Fruit fly (Drosophila melanogaster) whole organism, embryonic: ENCODE data around the gene CG43915.

ENCODE experiments used
- BEAF-32 ChIP-seq: fragments of 200-800 bp; sonication (Bioruptor generic); optimal IDR thresholded peaks from 3 replicates; lab custom pipeline; 2017; ENCODE audit warnings: missing biosample characterization, missing genetic modification characterization, mild to moderate bottlenecking, moderate library complexity, missing genetic modification reagents
- CG11504 ChIP-seq: fragments of 200-800 bp; sonication (Bioruptor generic); optimal IDR thresholded peaks from 3 replicates; lab custom pipeline; 2019; ENCODE audit warnings: missing biosample characterization, mild to moderate bottlenecking, missing genetic modification characterization, moderate library complexity
- CG13287 ChIP-seq: fragments of 200-800 bp; sonication (Bioruptor generic); IDR thresholded peaks from 2 replicates; pipeline ENCODE4 v1.3.6; 2022; ENCODE audit warnings: missing biosample characterization, missing genetic modification characterization; ENCODE audit not compliant: partially characterized antibody
- CG14441 ChIP-seq: fragments of 200-800 bp; sonication (Bioruptor generic); IDR thresholded peaks from 2 replicates; pipeline ENCODE4 v1.3.6; 2022; ENCODE audit warnings: missing biosample characterization, missing genetic modification characterization
- CG16815 ChIP-seq: fragments of 200-800 bp; sonication (Bioruptor generic); optimal IDR thresholded peaks from 3 replicates; lab custom pipeline; 2017; ENCODE audit warnings: missing biosample characterization, mild to moderate bottlenecking, missing genetic modification characterization
- CG17385 ChIP-seq: fragments of 200-800 bp; sonication (Bioruptor generic); optimal IDR thresholded peaks from 3 replicates; lab custom pipeline; 2018; ENCODE audit warnings: missing biosample characterization, mild to moderate bottlenecking, missing genetic modification characterization
- CG1792 ChIP-seq: fragments of 200-800 bp; sonication (Bioruptor generic); optimal IDR thresholded peaks from 2 replicates; lab custom pipeline; 2016; ENCODE audit warnings: missing biosample characterization, missing genetic modification characterization
- CG18599 ChIP-seq: fragments of 200-800 bp; sonication (Bioruptor generic); optimal IDR thresholded peaks from 3 replicates; lab custom pipeline; 2017; ENCODE audit warnings: missing biosample characterization, missing genetic modification characterization, mild to moderate bottlenecking, moderate library complexity, missing genetic modification reagents
- CG2116 ChIP-seq: fragments of 200-800 bp; sonication (Bioruptor generic); optimal IDR thresholded peaks from 3 replicates; lab custom pipeline; 2018; ENCODE audit warnings: missing biosample characterization, mild to moderate bottlenecking, missing genetic modification characterization
- CG2120 ChIP-seq: fragments of 200-800 bp; sonication (Bioruptor generic); optimal IDR thresholded peaks from 3 replicates; lab custom pipeline; 2016; ENCODE audit warnings: missing biosample characterization, missing genetic modification characterization
- CG32532 ChIP-seq: fragments of 200-800 bp; sonication (Bioruptor generic); IDR thresholded peaks from 2 replicates; pipeline ENCODE4 v1.3.6; 2022; ENCODE audit warnings: missing biosample characterization, missing genetic modification characterization
- CG3281 ChIP-seq: fragments of 200-800 bp; sonication (Bioruptor generic); optimal IDR thresholded peaks from 3 replicates; lab custom pipeline; 2017; ENCODE audit warnings: missing biosample characterization, mild to moderate bottlenecking, missing genetic modification characterization
- CG7839 ChIP-seq: fragments of 200-800 bp; sonication (Bioruptor generic); optimal IDR thresholded peaks from 3 replicates; lab custom pipeline; 2018; ENCODE audit warnings: missing biosample characterization, mild to moderate bottlenecking, missing genetic modification characterization, moderate library complexity
- CG8290 ChIP-seq, 3 experiments: fragments of 200-800 bp; sonication (Bioruptor generic); optimal IDR thresholded peaks; 2 replicates each; lab custom pipeline; 2016 to 2019; ENCODE audit warnings: missing biosample characterization in 3 of 3, missing genetic modification characterization in 3 of 3, mild to moderate bottlenecking in 2 of 3, moderate library complexity in 1 of 3
- CTCF ChIP-seq: fragments of 200-800 bp; sonication (Bioruptor generic); optimal IDR thresholded peaks from 2 replicates; lab custom pipeline; 2017; ENCODE audit warnings: missing biosample characterization, mild to moderate bottlenecking, missing genetic modification characterization, moderate library complexity
- Dll ChIP-seq: fragments of 200-800 bp; sonication (Bioruptor generic); IDR thresholded peaks from 4 replicates; pipeline ENCODE4 v1.3.6; 2022; ENCODE audit warnings: missing biosample characterization, missing genetic modification characterization; ENCODE audit not compliant: partially characterized antibody
- Dp ChIP-seq: fragments of 200-800 bp; sonication (Bioruptor generic); optimal IDR thresholded peaks from 2 replicates; lab custom pipeline; 2018; ENCODE audit warnings: missing biosample characterization, mild to moderate bottlenecking, missing genetic modification characterization, moderate library complexity
- Dref ChIP-seq: fragments of 200-800 bp; sonication (Bioruptor generic); IDR thresholded peaks from 2 replicates; pipeline ENCODE4 v1.3.6; 2022; ENCODE audit warnings: missing biosample characterization, missing genetic modification characterization
- E2f2 ChIP-seq: fragments of 200-800 bp; sonication (Bioruptor generic); IDR thresholded peaks from 2 replicates; pipeline ENCODE4 v1.3.6; 2022; ENCODE audit warnings: missing biosample characterization, missing genetic modification characterization
- Fer3 ChIP-seq: fragments of 200-800 bp; sonication (Bioruptor generic); optimal IDR thresholded peaks from 2 replicates; lab custom pipeline; 2018; ENCODE audit warnings: missing biosample characterization, mild to moderate bottlenecking, missing genetic modification characterization, moderate library complexity
- HHEX ChIP-seq: fragments of 200-800 bp; sonication (Bioruptor generic); optimal IDR thresholded peaks from 3 replicates; lab custom pipeline; 2017; ENCODE audit warnings: missing biosample characterization, mild to moderate bottlenecking, missing genetic modification characterization, missing genetic modification reagents
- HLH54F ChIP-seq: fragments of 200-800 bp; sonication (Bioruptor generic); optimal IDR thresholded peaks from 3 replicates; lab custom pipeline; 2016; ENCODE audit warnings: missing biosample characterization, missing genetic modification characterization
- Hmr ChIP-seq: fragments of 200-800 bp; sonication (Bioruptor generic); optimal IDR thresholded peaks from 3 replicates; lab custom pipeline; 2017; ENCODE audit warnings: mild to moderate bottlenecking, missing biosample characterization, missing genetic modification reagents, missing genetic modification characterization
- Hr51 ChIP-seq, 2 experiments: fragments of 200-800 bp; sonication (Bioruptor generic); optimal IDR thresholded peaks; 2 replicates in 1 of 2; 3 replicates in 1 of 2; lab custom pipeline; 2016 to 2018; ENCODE audit warnings: missing biosample characterization in 2 of 2, missing genetic modification characterization in 2 of 2, mild to moderate bottlenecking in 1 of 2, moderate library complexity in 1 of 2
- MBD-R2 ChIP-seq: fragments of 200-800 bp; sonication (Bioruptor generic); IDR thresholded peaks from 2 replicates; pipeline ENCODE4 v1.3.6; 2022; ENCODE audit warnings: missing biosample characterization, missing genetic modification characterization
- NFAT ChIP-seq: fragments of 200-800 bp; sonication (Bioruptor generic); IDR thresholded peaks from 2 replicates; pipeline ENCODE4 v1.3.6; 2022; ENCODE audit warnings: missing biosample characterization, missing genetic modification characterization
- PHDP ChIP-seq: fragments of 200-800 bp; sonication (Bioruptor generic); optimal IDR thresholded peaks from 3 replicates; lab custom pipeline; 2018; ENCODE audit warnings: missing biosample characterization, mild to moderate bottlenecking, missing genetic modification characterization, moderate library complexity
- Pdp1 ChIP-seq, 2 experiments: fragments of 200-800 bp; sonication (Bioruptor generic); optimal IDR thresholded peaks; 3 replicates each; lab custom pipeline; 2016; ENCODE audit warnings: missing biosample characterization in 2 of 2, missing genetic modification characterization in 2 of 2, mild to moderate bottlenecking in 1 of 2, moderate library complexity in 1 of 2
- Poxn ChIP-seq: fragments of 200-800 bp; sonication (Bioruptor generic); IDR thresholded peaks from 2 replicates; pipeline ENCODE4 v1.3.6; 2022; ENCODE audit warnings: missing biosample characterization, missing genetic modification characterization
- Sry-β ChIP-seq: fragments of 200-800 bp; sonication (Bioruptor generic); optimal IDR thresholded peaks from 2 replicates; lab custom pipeline; 2018; ENCODE audit warnings: missing biosample characterization, mild to moderate bottlenecking, missing genetic modification characterization, moderate library complexity
- ab ChIP-seq: fragments of 200-800 bp; sonication (Bioruptor generic); optimal IDR thresholded peaks from 2 replicates; lab custom pipeline; 2016; ENCODE audit warnings: missing biosample characterization, missing genetic modification characterization
- ato ChIP-seq: fragments of 200-800 bp; sonication (Bioruptor generic); IDR thresholded peaks from 2 replicates; pipeline ENCODE4 v1.3.6; 2022; ENCODE audit warnings: missing biosample characterization, missing genetic modification characterization; ENCODE audit not compliant: partially characterized antibody
- bbx ChIP-seq: fragments of 200-800 bp; sonication (Bioruptor generic); IDR thresholded peaks from 2 replicates; pipeline ENCODE4 v1.3.6; 2022; ENCODE audit warnings: missing biosample characterization, missing genetic modification characterization; ENCODE audit not compliant: partially characterized antibody
- dysf ChIP-seq: fragments of 200-800 bp; sonication (Bioruptor generic); IDR thresholded peaks from 3 replicates; pipeline ENCODE4 v1.3.6; 2022; ENCODE audit warnings: missing biosample characterization, missing genetic modification characterization
- exex ChIP-seq: fragments of 200-800 bp; sonication (Bioruptor generic); optimal IDR thresholded peaks from 4 replicates; lab custom pipeline; 2018; ENCODE audit warnings: missing biosample characterization, mild to moderate bottlenecking, missing genetic modification characterization, moderate library complexity
- grau ChIP-seq: fragments of 200-800 bp; optimal IDR thresholded peaks from 3 replicates; lab custom pipeline; 2019; ENCODE audit warnings: missing biosample characterization, mild to moderate bottlenecking, missing genetic modification characterization, moderate library complexity
- hkb ChIP-seq, 2 experiments: fragments of 200-800 bp in 1 of 2; fragments of >200 bp in 1 of 2; sonication (Bioruptor generic) in 1 of 2; IDR thresholded peaks in 1 of 2; optimal IDR thresholded peaks in 1 of 2; 2 replicates each; pipeline versions ENCODE4 v1.3.6 to Lab custom; 2017 to 2022; ENCODE audit warnings: missing biosample characterization in 1 of 2, missing genetic modification characterization in 1 of 2
- pan ChIP-seq, 4 experiments: fragments of >200 bp in 3 of 4; fragments of 200-800 bp in 1 of 4; sonication (Bioruptor generic) in 1 of 4; optimal IDR thresholded peaks in 3 of 4; IDR thresholded peaks in 1 of 4; 2 replicates each; pipeline versions ENCODE4 v1.3.6 to Lab custom; 2017 to 2022; ENCODE audit warnings: missing biosample characterization in 2 of 4, missing genetic modification characterization in 2 of 4, mixed read lengths in 1 of 4
- row ChIP-seq: fragments of 200-800 bp; sonication (Bioruptor generic); IDR thresholded peaks from 3 replicates; pipeline ENCODE4 v1.3.6; 2022; ENCODE audit warnings: missing biosample characterization, missing genetic modification characterization
- scrt ChIP-seq: fragments of 200-800 bp; sonication (Bioruptor generic); optimal IDR thresholded peaks from 2 replicates; lab custom pipeline; 2018; ENCODE audit warnings: missing biosample characterization, mild to moderate bottlenecking, missing genetic modification characterization, moderate library complexity
- unc-4 ChIP-seq: fragments of 200-800 bp; sonication (Bioruptor generic); IDR thresholded peaks from 2 replicates; pipeline ENCODE4 v1.3.6; 2022; ENCODE audit warnings: missing biosample characterization, missing genetic modification characterization; ENCODE audit not compliant: partially characterized antibody
- vnd ChIP-seq: fragments of 200-800 bp; sonication (Bioruptor generic); IDR thresholded peaks from 3 replicates; pipeline ENCODE4 v1.3.6; 2022; ENCODE audit warnings: missing biosample characterization, missing genetic modification characterization; ENCODE audit not compliant: partially characterized antibody
- vvl ChIP-seq: fragments of 200-800 bp; sonication (Bioruptor generic); IDR thresholded peaks from 2 replicates; pipeline ENCODE4 v1.3.6; 2022; ENCODE audit warnings: missing biosample characterization, missing genetic modification characterization
- zen2 ChIP-seq: fragments of 200-800 bp; sonication (Bioruptor generic); IDR thresholded peaks from 3 replicates; pipeline ENCODE4 v1.3.6; 2022; ENCODE audit warnings: missing biosample characterization, missing genetic modification characterization; ENCODE audit not compliant: partially characterized antibody
- zfh1 ChIP-seq: fragments of 200-800 bp; sonication (Bioruptor generic); IDR thresholded peaks from 3 replicates; pipeline ENCODE4 v1.3.6; 2022; ENCODE audit warnings: missing biosample characterization, missing genetic modification characterization

The CG43915 gene

dm6 chr3L:3940075-3940819 lies 32.5 kb upstream of the CG43915 start, which contains the start of gene CG12766 (continued):
- TF ChIP-seq Hr51 (GFP tag; optimal IDR thresholded peaks at IDR 0.05; lab: Kevin White, UChicago), result peak in 1 of 2 experiments; percentile 0
- TF ChIP-seq Dref, result peak; percentile 48
- 0 out of 2 replicates have a peak, but pooled peaks have one; percentile 43 for TF ChIP-seq unc-4
- peak; percentile 4 for TF ChIP-seq BEAF-32
- TF ChIP-seq hkb (optimal IDR thresholded peaks at IDR 0.05; lab: Kevin White, UChicago), result no peak
- TF ChIP-seq hkb (GFP tag; IDR thresholded peaks at IDR 0.05; lab: Robert Waterston, UW), result peak; percentile 46
- peak; percentile 23; the same call in 1 of the 2 replicates for TF ChIP-seq MBD-R2
- peak; percentile 22 for TF ChIP-seq PHDP
- 0 out of 2 replicates have a peak, but pooled peaks have one; percentile 5 for TF ChIP-seq vvl
- peak; percentile 76 for TF ChIP-seq CG13287 (GFP tag; lab: Robert Waterston, UW)
- TF ChIP-seq scrt, result peak; percentile 1
- no peak for TF ChIP-seq Sry-β (GFP tag; lab: Kevin White, UChicago)
- no peak for TF ChIP-seq CG8290 (GFP tag; optimal IDR thresholded peaks at IDR 0.05; lab: Kevin White, UChicago)
- peak in 1 of 2 experiments; percentile 33 for TF ChIP-seq CG8290 (tag; optimal IDR thresholded peaks at IDR 0.05; lab: Kevin White, UChicago)
- peak; percentile 38 for TF ChIP-seq CG2116 (GFP tag; lab: Kevin White, UChicago)
- TF ChIP-seq E2f2, result peak; percentile 76
- TF ChIP-seq zen2, result 0 out of 3 replicates have a peak, but pooled peaks have one; percentile 47
- TF ChIP-seq Pdp1 (GFP tag; optimal IDR thresholded peaks at IDR 0.05; lab: Kevin White, UChicago), result peak in 1 of 2 experiments; percentile 54
- peak; percentile 61; the same call in 3 of the 4 replicates for TF ChIP-seq Dll
- TF ChIP-seq CTCF (GFP tag; lab: Kevin White, UChicago), result no peak
- 0 out of 3 replicates have a peak, but pooled peaks have one; percentile 26 for TF ChIP-seq zfh1 (GFP tag; lab: Robert Waterston, UW)
- peak; percentile 36 for TF ChIP-seq grau
- TF ChIP-seq bbx, result peak; percentile 70
- TF ChIP-seq CG3281, result peak; percentile 0
- peak; percentile 33; the same call in 1 of the 3 replicates for TF ChIP-seq vnd (GFP tag; lab: Robert Waterston, UW)
- peak; percentile 58; the same call in 2 of the 3 replicates for TF ChIP-seq row (GFP tag; lab: Robert Waterston, UW)
- TF ChIP-seq pan (optimal IDR thresholded peaks at IDR 0.05; lab: Kevin White, UChicago), result no peak
- TF ChIP-seq pan (GFP tag; optimal IDR thresholded peaks at IDR 0.05 in 1 of 2, IDR thresholded peaks at IDR 0.05 in 1 of 2), result peak in 1 of 2 experiments; percentile 24
- peak; percentile 69 for TF ChIP-seq NFAT (GFP tag; lab: Robert Waterston, UW)
- peak; percentile 77 for TF ChIP-seq Dp (GFP tag; lab: Kevin White, UChicago)
- no peak for TF ChIP-seq ab
- TF ChIP-seq CG2120 (GFP tag; lab: Kevin White, UChicago), result peak; percentile 66
- peak; percentile 40 for TF ChIP-seq Fer3 (tag; lab: Kevin White, UChicago)
- no peak for TF ChIP-seq CG1792 (GFP tag; lab: Kevin White, UChicago)
- no peak for TF ChIP-seq CG16815 (GFP tag; lab: Kevin White, UChicago)
- TF ChIP-seq dysf, result peak; percentile 23; the same call in 1 of the 3 replicates
- peak; percentile 30 for TF ChIP-seq CG7839 (tag; lab: Kevin White, UChicago)
- TF ChIP-seq CG14441 (GFP tag; lab: Robert Waterston, UW), result 0 out of 2 replicates have a peak, but pooled peaks have one; percentile 6
- no peak for TF ChIP-seq HHEX (GFP tag; lab: Kevin White, UChicago)
- TF ChIP-seq HLH54F, result no peak
- no peak for TF ChIP-seq CG17385 (GFP tag; lab: Kevin White, UChicago)
- peak; percentile 58 for TF ChIP-seq ato (GFP tag; lab: Robert Waterston, UW)
- TF ChIP-seq CG11504 (tag; lab: Kevin White, UChicago), result no peak
- TF ChIP-seq Poxn, result no peak
- peak; percentile 71 for TF ChIP-seq exex (tag; lab: Kevin White, UChicago)
- TF ChIP-seq Hmr (GFP tag; lab: Kevin White, UChicago), result peak; percentile 5
- peak; percentile 44 for TF ChIP-seq CG18599 (GFP tag; lab: Kevin White, UChicago)
- TF ChIP-seq CG32532 (GFP tag; lab: Robert Waterston, UW), result peak; percentile 42; the same call in 1 of the 2 replicates
